Worm (Caenorhabditis elegans) whole organism, L2 larva: ENCODE results near the gene athp-2.
A peak's percentile ranks its signal among the peaks of the same experiment; 100 is the strongest.

Experiments
- C34F6.9 ChIP-seq: fragments of 150-350 bp; optimal IDR thresholded peaks from 2 replicates; lab custom pipeline; 2014; ENCODE audit warnings: missing biosample characterization, missing genetic modification characterization
- F13H6.1 ChIP-seq: sonication (generic microtip); optimal IDR thresholded peaks from 2 replicates; lab custom pipeline; 2016; ENCODE audit warnings: missing genetic modification characterization, missing compliant biosample characterization
- Y55F3AM.14 ChIP-seq: fragments of 200-800 bp; sonication (Bioruptor generic); optimal IDR thresholded peaks from 2 replicates; lab custom pipeline; 2018; ENCODE audit warnings: mild to moderate bottlenecking, missing genetic modification characterization, missing compliant biosample characterization
- ZK546.5 ChIP-seq: sonication (generic microtip); optimal IDR thresholded peaks from 2 replicates; lab custom pipeline; 2017; ENCODE audit warnings: missing biosample characterization, missing genetic modification characterization
- aly-2 ChIP-seq: fragments of 150-350 bp; optimal IDR thresholded peaks from 2 replicates; lab custom pipeline; 2014; ENCODE audit warnings: missing biosample characterization, missing genetic modification characterization
- ama-1 ChIP-seq: fragments of 150-350 bp; optimal IDR thresholded peaks from 2 replicates; lab custom pipeline; 2018; ENCODE audit warnings: inconsistent platforms
- ceh-82 ChIP-seq: fragments of 150-350 bp; optimal IDR thresholded peaks from 2 replicates; lab custom pipeline; 2014; ENCODE audit warnings: missing biosample characterization, missing genetic modification characterization
- dmd-4 ChIP-seq: sonication (generic microtip); optimal IDR thresholded peaks from 2 replicates; lab custom pipeline; 2017; ENCODE audit warnings: missing biosample characterization, missing genetic modification characterization
- egl-27 ChIP-seq: sonication (generic microtip); optimal IDR thresholded peaks from 3 replicates; lab custom pipeline; 2017; ENCODE audit warnings: missing biosample characterization, missing genetic modification reagents, missing genetic modification characterization
- elt-1 ChIP-seq: fragments of 150-350 bp; optimal IDR thresholded peaks from 2 replicates; lab custom pipeline; 2014; ENCODE audit warnings: missing biosample characterization, missing genetic modification characterization
- elt-3 ChIP-seq: sonication (generic microtip); optimal IDR thresholded peaks from 2 replicates; lab custom pipeline; 2017; ENCODE audit warnings: missing biosample characterization, missing genetic modification characterization
- fos-1 ChIP-seq: fragments of 150-350 bp; optimal IDR thresholded peaks from 2 replicates; lab custom pipeline; 2014; ENCODE audit warnings: missing biosample characterization, missing genetic modification characterization
- lin-13 ChIP-seq: fragments of 150-350 bp; optimal IDR thresholded peaks from 2 replicates; lab custom pipeline; 2014; ENCODE audit warnings: missing biosample characterization, missing genetic modification reagents, missing genetic modification characterization
- lsy-2 ChIP-seq, 2 experiments: fragments of 150-350 bp in 1 of 2; sonication (generic microtip) in 1 of 2; optimal IDR thresholded peaks; 2 replicates each; lab custom pipeline; 2014 to 2017; ENCODE audit warnings: missing biosample characterization in 2 of 2, missing genetic modification characterization in 2 of 2
- mab-5 ChIP-seq: fragments of 150-350 bp; optimal IDR thresholded peaks from 2 replicates; lab custom pipeline; 2014; ENCODE audit warnings: missing biosample characterization, missing genetic modification characterization
- mbf-1 ChIP-seq: sonication (generic microtip); optimal IDR thresholded peaks from 2 replicates; lab custom pipeline; 2017; ENCODE audit warnings: missing biosample characterization, missing genetic modification characterization
- mdl-1 ChIP-seq, 2 experiments: fragments of 150-350 bp in 1 of 2; sonication (generic microtip) in 1 of 2; optimal IDR thresholded peaks; 2 replicates each; lab custom pipeline; 2017; ENCODE audit warnings: missing biosample characterization in 2 of 2, missing genetic modification characterization in 2 of 2
- nhr-10 ChIP-seq: sonication (generic microtip); optimal IDR thresholded peaks from 2 replicates; lab custom pipeline; 2017; ENCODE audit warnings: missing biosample characterization, missing genetic modification characterization
- nhr-11 ChIP-seq: fragments of 150-350 bp; optimal IDR thresholded peaks from 2 replicates; lab custom pipeline; 2014; ENCODE audit warnings: missing biosample characterization, missing genetic modification characterization
- nhr-129 ChIP-seq: fragments of 150-350 bp; optimal IDR thresholded peaks from 2 replicates; lab custom pipeline; 2014; ENCODE audit warnings: missing biosample characterization, missing genetic modification characterization
- nhr-21 ChIP-seq: fragments of 150-350 bp; optimal IDR thresholded peaks from 2 replicates; lab custom pipeline; 2014; ENCODE audit warnings: missing biosample characterization, missing genetic modification characterization
- nhr-23 ChIP-seq: fragments of 150-350 bp; optimal IDR thresholded peaks from 2 replicates; lab custom pipeline; 2014; ENCODE audit warnings: missing biosample characterization, missing genetic modification reagents, missing genetic modification characterization
- nhr-237 ChIP-seq: fragments of 150-350 bp; optimal IDR thresholded peaks from 2 replicates; lab custom pipeline; 2014; ENCODE audit warnings: missing biosample characterization, missing genetic modification characterization
- nhr-25 ChIP-seq: fragments of 150-350 bp; sonication (generic microtip); optimal IDR thresholded peaks from 3 replicates; lab custom pipeline; 2014; ENCODE audit warnings: missing biosample characterization, missing genetic modification characterization
- nhr-77 ChIP-seq: fragments of 150-350 bp; optimal IDR thresholded peaks from 2 replicates; lab custom pipeline; 2014; ENCODE audit warnings: missing biosample characterization, missing genetic modification characterization
- sma-3 ChIP-seq: sonication (generic microtip); optimal IDR thresholded peaks from 2 replicates; lab custom pipeline; 2016; ENCODE audit warnings: missing genetic modification reagents, missing genetic modification characterization, missing compliant biosample characterization
- sma-9 ChIP-seq, 2 experiments: fragments of 150-350 bp in 1 of 2; sonication (generic microtip) in 1 of 2; optimal IDR thresholded peaks; 2 replicates each; lab custom pipeline; 2014 to 2016; ENCODE audit warnings: missing genetic modification characterization in 2 of 2, mild to moderate bottlenecking in 1 of 2, missing biosample characterization in 1 of 2, missing compliant biosample characterization in 1 of 2, missing genetic modification reagents in 1 of 2, moderate library complexity in 1 of 2
- snpc-4 ChIP-seq: fragments of 150-350 bp; optimal IDR thresholded peaks from 2 replicates; lab custom pipeline; 2014; ENCODE audit warnings: missing biosample characterization, missing genetic modification characterization
- unc-39 ChIP-seq: fragments of 150-350 bp; optimal IDR thresholded peaks from 2 replicates; lab custom pipeline; 2014; ENCODE audit warnings: missing biosample characterization, missing genetic modification characterization
- unc-55 ChIP-seq: fragments of 150-350 bp; sonication (generic microtip); optimal IDR thresholded peaks from 3 replicates; lab custom pipeline; 2014; ENCODE audit warnings: missing biosample characterization, missing genetic modification reagents, missing genetic modification characterization
- unc-62 ChIP-seq: fragments of 150-350 bp; optimal IDR thresholded peaks from 2 replicates; lab custom pipeline; 2014; ENCODE audit warnings: missing biosample characterization, missing genetic modification reagents, missing genetic modification characterization
- zag-1 ChIP-seq: fragments of 150-350 bp; optimal IDR thresholded peaks from 2 replicates; lab custom pipeline; 2014; ENCODE audit warnings: missing biosample characterization, missing genetic modification characterization
- ztf-1 ChIP-seq: fragments of 200-800 bp; sonication (Bioruptor generic); conservative IDR thresholded peaks from 2 replicates; pipeline ENCODE4 v1.3.6; 2022; ENCODE audit warnings: missing genetic modification characterization, missing compliant biosample characterization
- ztf-11 ChIP-seq: sonication (generic microtip); optimal IDR thresholded peaks from 2 replicates; lab custom pipeline; 2017; ENCODE audit warnings: missing biosample characterization, missing genetic modification characterization

Gene athp-2

ce11 chrII:4339882-4340281 lies at the start of gene athp-2:
athp-2 (plus strand) TSS chrII:4340182.
- TF ChIP-seq nhr-77 (tag; lab: Kevin White, UChicago): no peak
- no peak for TF ChIP-seq sma-3 (GFP tag; lab: Kevin White, UChicago)
- no peak for TF ChIP-seq sma-9 (GFP tag; optimal IDR thresholded peaks at IDR 0.05; lab: Kevin White, UChicago)
- no peak for TF ChIP-seq sma-9 (tag; optimal IDR thresholded peaks at IDR 0.05; lab: Kevin White, UChicago)
- no peak for TF ChIP-seq fos-1 (tag; lab: Kevin White, UChicago)
- no peak for TF ChIP-seq mab-5 (tag; lab: Kevin White, UChicago)
- TF ChIP-seq nhr-237 (tag; lab: Kevin White, UChicago): no peak
- no peak for TF ChIP-seq ceh-82 (tag; lab: Kevin White, UChicago)

ce11 chrII:4291799-4292198 lies 48.2 kb upstream of the athp-2 start:
- TF ChIP-seq elt-3 (tag; lab: Kevin White, UChicago) (no peak), nhr-77 (tag; lab: Kevin White, UChicago) (no peak), dmd-4 (no peak), snpc-4 (no peak), ceh-82 (tag; lab: Kevin White, UChicago) (no peak), C34F6.9 (tag; lab: Kevin White, UChicago) (no peak), unc-55 (no peak), nhr-237 (tag; lab: Kevin White, UChicago) (no peak), nhr-10 (tag; lab: Kevin White, UChicago) (no peak), zag-1 (no peak), mbf-1 (tag; lab: Kevin White, UChicago) (no peak), nhr-21 (no peak), ZK546.5 (tag; lab: Kevin White, UChicago) (no peak), ztf-1 (no peak), egl-27 (tag; lab: Kevin White, UChicago) (no peak), nhr-25 (tag; lab: Kevin White, UChicago) (no peak), ztf-11 (no peak), Y55F3AM.14 (GFP tag; lab: Kevin White, UChicago) (no peak)

- TF ChIP-seq nhr-23 (tag; lab: Kevin White, UChicago) (no peak), F13H6.1 (tag; lab: Kevin White, UChicago) (no peak), unc-62 (GFP tag; lab: Kevin White, UChicago) (no peak), mdl-1 (tag; optimal IDR thresholded peaks at IDR 0.05; lab: Kevin White, UChicago) (no peak), elt-3 (tag; lab: Kevin White, UChicago) (no peak), aly-2 (no peak), ztf-11 (no peak), nhr-10 (tag; lab: Kevin White, UChicago) (no peak), lsy-2 (tag; optimal IDR thresholded peaks at IDR 0.05; lab: Kevin White, UChicago) (no peak), egl-27 (tag; lab: Kevin White, UChicago) (no peak), lin-13 (GFP tag; lab: Kevin White, UChicago) (no peak), nhr-77 (tag; lab: Kevin White, UChicago) (no peak), C34F6.9 (tag; lab: Kevin White, UChicago) (no peak), nhr-11 (no peak), unc-39 (no peak), unc-55 (no peak), ama-1 (no peak), elt-1 (tag; lab: Kevin White, UChicago) (no peak)
Observed at ce11 chrII:4293027-4293522, 46.9 kb upstream of the athp-2 start.

ce11 chrII:4294189-4294588 lies 45.8 kb upstream of the athp-2 start:
- TF ChIP-seq sma-9 (GFP tag; optimal IDR thresholded peaks at IDR 0.05; lab: Kevin White, UChicago) (peak; percentile 11), sma-9 (tag; optimal IDR thresholded peaks at IDR 0.05; lab: Kevin White, UChicago) (no peak), elt-1 (tag; lab: Kevin White, UChicago) (peak; percentile 17), unc-62 (GFP tag; lab: Kevin White, UChicago) (no peak)
- TF ChIP-seq, all 48 proteins: peak for 2

ce11 chrII:4294801-4295200 lies 45.2 kb upstream of the athp-2 start, which contains the start of gene rml-4:
rml-4 (plus strand) TSS chrII:4295101.
- TF ChIP-seq nhr-25 (tag; lab: Kevin White, UChicago) (no peak), fos-1 (tag; lab: Kevin White, UChicago) (no peak), elt-1 (tag; lab: Kevin White, UChicago) (no peak), zag-1 (no peak), mdl-1 (tag; optimal IDR thresholded peaks at IDR 0.05; lab: Kevin White, UChicago) (no peak), nhr-129 (no peak), nhr-77 (tag; lab: Kevin White, UChicago) (no peak), F13H6.1 (tag; lab: Kevin White, UChicago) (no peak)
